Fruit fly (Drosophila melanogaster) whole organism, embryonic: ENCODE measurements around the gene lilli.

Experiments used
- B-H2 ChIP-seq: fragments of 200-800 bp; sonication (Bioruptor generic); optimal IDR thresholded peaks from 2 replicates; lab custom pipeline; 2018; ENCODE audit warnings: missing biosample characterization, mild to moderate bottlenecking, missing genetic modification characterization
- C15 ChIP-seq: fragments of 200-800 bp; sonication (Bioruptor generic); IDR thresholded peaks from 3 replicates; pipeline ENCODE4 v1.3.6; 2022; ENCODE audit warnings: missing biosample characterization, missing genetic modification characterization
- CG10431 ChIP-seq: fragments of 200-800 bp; sonication (Bioruptor generic); optimal IDR thresholded peaks from 3 replicates; lab custom pipeline; 2018; ENCODE audit warnings: missing biosample characterization, mild to moderate bottlenecking, missing genetic modification characterization
- CG10959 ChIP-seq: fragments of 200-800 bp; sonication (Bioruptor generic); IDR thresholded peaks from 2 replicates; pipeline ENCODE4 v1.3.6; 2022; ENCODE audit warnings: missing biosample characterization, missing genetic modification characterization
- CG12236 ChIP-seq: fragments of 200-800 bp; sonication (Bioruptor generic); optimal IDR thresholded peaks from 2 replicates; lab custom pipeline; 2016; ENCODE audit warnings: missing biosample characterization, missing genetic modification characterization
- CG12299 ChIP-seq: fragments of 200-800 bp; sonication (Bioruptor generic); optimal IDR thresholded peaks from 2 replicates; lab custom pipeline; 2018; ENCODE audit warnings: missing biosample characterization, mild to moderate bottlenecking, missing genetic modification characterization
- CG1233 ChIP-seq: fragments of 200-800 bp; sonication (Bioruptor generic); optimal IDR thresholded peaks from 4 replicates; lab custom pipeline; 2018; ENCODE audit warnings: missing biosample characterization, mild to moderate bottlenecking, missing genetic modification characterization
- CG13894 ChIP-seq: fragments of 200-800 bp; sonication (Bioruptor generic); optimal IDR thresholded peaks from 3 replicates; lab custom pipeline; 2018; ENCODE audit warnings: missing biosample characterization, mild to moderate bottlenecking, missing genetic modification characterization, moderate library complexity
- CG14050 ChIP-seq: fragments of 200-800 bp; sonication (Bioruptor generic); IDR thresholded peaks from 3 replicates; pipeline ENCODE4 v1.3.6; 2022; ENCODE audit warnings: missing biosample characterization, missing genetic modification characterization
- CG14667 ChIP-seq: fragments of 200-800 bp; sonication (Bioruptor generic); IDR thresholded peaks from 2 replicates; pipeline ENCODE4 v1.3.6; 2022; ENCODE audit warnings: missing biosample characterization, missing genetic modification characterization
- CG16813 ChIP-seq: fragments of 200-800 bp; sonication (Bioruptor generic); IDR thresholded peaks from 3 replicates; pipeline ENCODE4 v1.3.6; 2022; ENCODE audit warnings: missing biosample characterization, missing genetic modification characterization; ENCODE audit not compliant: partially characterized antibody
- CG16815 ChIP-seq: fragments of 200-800 bp; sonication (Bioruptor generic); optimal IDR thresholded peaks from 3 replicates; lab custom pipeline; 2017; ENCODE audit warnings: missing biosample characterization, mild to moderate bottlenecking, missing genetic modification characterization
- CG17385 ChIP-seq: fragments of 200-800 bp; sonication (Bioruptor generic); optimal IDR thresholded peaks from 3 replicates; lab custom pipeline; 2018; ENCODE audit warnings: missing biosample characterization, mild to moderate bottlenecking, missing genetic modification characterization
- CG17612 ChIP-seq: fragments of 200-800 bp; sonication (Bioruptor generic); IDR thresholded peaks from 2 replicates; pipeline ENCODE4 v1.3.6; 2022; ENCODE audit warnings: missing biosample characterization, missing genetic modification characterization
- CG17912 ChIP-seq: fragments of 200-800 bp; sonication (Bioruptor generic); optimal IDR thresholded peaks from 2 replicates; lab custom pipeline; 2018; ENCODE audit warnings: missing biosample characterization, mild to moderate bottlenecking, missing genetic modification characterization
- CG18011 ChIP-seq: fragments of 200-800 bp; sonication (Bioruptor generic); optimal IDR thresholded peaks from 2 replicates; lab custom pipeline; 2017; ENCODE audit warnings: missing biosample characterization, missing genetic modification characterization, mild to moderate bottlenecking, moderate library complexity, missing genotype
- CG18476 ChIP-seq: fragments of 200-800 bp; sonication (Bioruptor generic); optimal IDR thresholded peaks from 2 replicates; lab custom pipeline; 2016; ENCODE audit warnings: missing biosample characterization, mild to moderate bottlenecking, missing genetic modification characterization
- CG3281 ChIP-seq: fragments of 200-800 bp; sonication (Bioruptor generic); optimal IDR thresholded peaks from 3 replicates; lab custom pipeline; 2017; ENCODE audit warnings: missing biosample characterization, mild to moderate bottlenecking, missing genetic modification characterization
- CG33557 ChIP-seq: fragments of 200-800 bp; sonication (Bioruptor generic); optimal IDR thresholded peaks from 2 replicates; lab custom pipeline; 2019; ENCODE audit warnings: missing biosample characterization, mild to moderate bottlenecking, missing genetic modification characterization, moderate library complexity
- CG4360 ChIP-seq: fragments of 200-800 bp; sonication (Bioruptor generic); IDR thresholded peaks from 2 replicates; pipeline ENCODE4 v1.3.6; 2022; ENCODE audit warnings: missing biosample characterization, missing genetic modification characterization
- CG4820 ChIP-seq: fragments of 200-800 bp; sonication (Bioruptor generic); optimal IDR thresholded peaks from 3 replicates; lab custom pipeline; 2016; ENCODE audit warnings: missing biosample characterization, missing genetic modification characterization
- CG6791 ChIP-seq: fragments of 200-800 bp; sonication (Bioruptor generic); IDR thresholded peaks from 3 replicates; pipeline ENCODE4 v1.3.6; 2022; ENCODE audit warnings: missing biosample characterization, missing genetic modification characterization; ENCODE audit not compliant: partially characterized antibody
- CG7372 ChIP-seq: fragments of 200-800 bp; sonication (Bioruptor generic); IDR thresholded peaks from 2 replicates; pipeline ENCODE4 v1.3.6; 2022; ENCODE audit warnings: missing biosample characterization, missing genetic modification characterization
- CkIIα-i1 ChIP-seq: fragments of 200-800 bp; sonication (Bioruptor generic); IDR thresholded peaks from 2 replicates; pipeline ENCODE4 v1.3.6; 2022; ENCODE audit warnings: missing biosample characterization, missing genetic modification characterization
- CrebB ChIP-seq: fragments of 200-800 bp; sonication (Bioruptor generic); optimal IDR thresholded peaks from 3 replicates; lab custom pipeline; 2018; ENCODE audit warnings: missing biosample characterization, mild to moderate bottlenecking, missing genetic modification characterization
- ERR ChIP-seq: fragments of 200-800 bp; sonication (Bioruptor generic); optimal IDR thresholded peaks from 2 replicates; lab custom pipeline; 2016; ENCODE audit warnings: missing biosample characterization, missing genetic modification characterization
- Ets97D ChIP-seq: fragments of 200-800 bp; sonication (Bioruptor generic); optimal IDR thresholded peaks from 3 replicates; lab custom pipeline; 2016; ENCODE audit warnings: missing biosample characterization, missing genetic modification characterization
- Gsc ChIP-seq: fragments of 200-800 bp; sonication (Bioruptor generic); IDR thresholded peaks from 2 replicates; pipeline ENCODE4 v1.3.6; 2022; ENCODE audit warnings: missing biosample characterization, missing genetic modification characterization
- Hand ChIP-seq: fragments of 200-800 bp; sonication (Bioruptor generic); optimal IDR thresholded peaks from 2 replicates; lab custom pipeline; 2017; ENCODE audit warnings: mild to moderate bottlenecking, missing biosample characterization, missing genetic modification reagents, missing genetic modification characterization
- Kr ChIP-seq: fragments of 200-800 bp; sonication (Bioruptor generic); optimal IDR thresholded peaks from 2 replicates; lab custom pipeline; 2017; ENCODE audit warnings: missing biosample characterization, mild to moderate bottlenecking, missing genetic modification characterization
- MBD-R2 ChIP-seq: fragments of 200-800 bp; sonication (Bioruptor generic); IDR thresholded peaks from 2 replicates; pipeline ENCODE4 v1.3.6; 2022; ENCODE audit warnings: missing biosample characterization, missing genetic modification characterization
- MESR4 ChIP-seq: fragments of 200-800 bp; sonication (Bioruptor generic); optimal IDR thresholded peaks from 2 replicates; lab custom pipeline; 2018; ENCODE audit warnings: missing biosample characterization, mild to moderate bottlenecking, missing genetic modification characterization, moderate library complexity
- Side ChIP-seq: fragments of 200-800 bp; sonication (Bioruptor generic); optimal IDR thresholded peaks from 2 replicates; lab custom pipeline; 2016; ENCODE audit warnings: missing biosample characterization, missing genetic modification characterization
- Six4 ChIP-seq: fragments of 200-800 bp; sonication (Bioruptor generic); optimal IDR thresholded peaks from 2 replicates; lab custom pipeline; 2016; ENCODE audit warnings: missing biosample characterization, missing genetic modification characterization
- Tbp ChIP-seq: fragments of >200 bp; optimal IDR thresholded peaks from 2 replicates; lab custom pipeline; 2018; ENCODE audit warnings: missing biosample characterization, missing genetic modification characterization
- aop ChIP-seq: fragments of 200-800 bp; sonication (Bioruptor generic); IDR thresholded peaks from 2 replicates; pipeline ENCODE4 v1.3.6; 2022; ENCODE audit warnings: missing biosample characterization, missing genetic modification characterization
- bowl ChIP-seq: fragments of 200-800 bp; sonication (Bioruptor generic); IDR thresholded peaks from 2 replicates; pipeline ENCODE4 v1.3.6; 2022; ENCODE audit warnings: missing biosample characterization, missing genetic modification characterization
- bsh ChIP-seq, 2 experiments: fragments of 200-800 bp; sonication (Bioruptor generic); optimal IDR thresholded peaks; 2 replicates each; lab custom pipeline; 2017 to 2018; ENCODE audit warnings: mild to moderate bottlenecking in 2 of 2, missing biosample characterization in 2 of 2, missing genetic modification characterization in 2 of 2, moderate library complexity in 1 of 2
- corto ChIP-seq: fragments of 200-800 bp; sonication (Bioruptor generic); optimal IDR thresholded peaks from 2 replicates; lab custom pipeline; 2016; ENCODE audit warnings: missing biosample characterization, mild to moderate bottlenecking, missing genetic modification characterization, moderate library complexity
- ftz-f1 ChIP-seq: fragments of 200-800 bp; sonication (Bioruptor generic); optimal IDR thresholded peaks from 2 replicates; lab custom pipeline; 2016; ENCODE audit warnings: missing biosample characterization, missing genetic modification characterization
- gce ChIP-seq: fragments of 200-800 bp; sonication (Bioruptor generic); IDR thresholded peaks from 3 replicates; pipeline ENCODE4 v1.3.6; 2022; ENCODE audit warnings: missing biosample characterization, missing genetic modification characterization
- hbn ChIP-seq: fragments of 200-800 bp; sonication (Bioruptor generic); IDR thresholded peaks from 2 replicates; pipeline ENCODE4 v1.3.6; 2022; ENCODE audit warnings: missing biosample characterization, missing genetic modification characterization; ENCODE audit not compliant: partially characterized antibody
- her ChIP-seq: fragments of 200-800 bp; sonication (Bioruptor generic); optimal IDR thresholded peaks from 2 replicates; lab custom pipeline; 2016; ENCODE audit warnings: missing biosample characterization, missing genetic modification characterization
- hkb ChIP-seq, 2 experiments: fragments of 200-800 bp in 1 of 2; fragments of >200 bp in 1 of 2; sonication (Bioruptor generic) in 1 of 2; IDR thresholded peaks in 1 of 2; optimal IDR thresholded peaks in 1 of 2; 2 replicates each; pipeline versions ENCODE4 v1.3.6 to Lab custom; 2017 to 2022; ENCODE audit warnings: missing biosample characterization in 1 of 2, missing genetic modification characterization in 1 of 2
- jumu ChIP-seq: fragments of 200-800 bp; sonication (Bioruptor generic); optimal IDR thresholded peaks from 3 replicates; lab custom pipeline; 2016; ENCODE audit warnings: missing biosample characterization, missing genetic modification characterization
- knrl ChIP-seq: fragments of 200-800 bp; sonication (Bioruptor generic); IDR thresholded peaks from 3 replicates; pipeline ENCODE4 v1.3.6; 2022; ENCODE audit warnings: missing biosample characterization, missing genetic modification characterization; ENCODE audit not compliant: partially characterized antibody
- pho ChIP-seq: fragments of 200-800 bp; sonication (Bioruptor generic); optimal IDR thresholded peaks from 2 replicates; lab custom pipeline; 2016; ENCODE audit warnings: missing biosample characterization, missing genetic modification characterization
- psq ChIP-seq: fragments of 200-800 bp; sonication (Bioruptor generic); optimal IDR thresholded peaks from 2 replicates; lab custom pipeline; 2017; ENCODE audit warnings: missing biosample characterization, missing genetic modification characterization
- so ChIP-seq: fragments of 200-800 bp; sonication (Bioruptor generic); IDR thresholded peaks from 3 replicates; pipeline ENCODE4 v1.3.6; 2022; ENCODE audit warnings: missing biosample characterization, missing genetic modification characterization

The lilli gene

dm6 chr2L:2857862-2858734, 27.6 kb upstream of the lilli start (continued):
- TF ChIP-seq Kr (GFP tag; lab: Kevin White, UChicago) (no peak), CG10431 (GFP tag; lab: Kevin White, UChicago) (no peak), hkb (optimal IDR thresholded peaks at IDR 0.05; lab: Kevin White, UChicago) (no peak), hkb (GFP tag; IDR thresholded peaks at IDR 0.05; lab: Robert Waterston, UW) (no peak), pho (peak; percentile 33), aop (GFP tag; lab: Robert Waterston, UW) (no peak), CG4820 (no peak), Side (GFP tag; lab: Kevin White, UChicago) (peak; percentile 3), CG16815 (GFP tag; lab: Kevin White, UChicago) (no peak), CG12236 (GFP tag; lab: Kevin White, UChicago) (no peak), CrebB (tag; lab: Kevin White, UChicago) (no peak), CG17612 (GFP tag; lab: Robert Waterston, UW) (no peak), CG1233 (GFP tag; lab: Kevin White, UChicago) (no peak), knrl (GFP tag; lab: Robert Waterston, UW) (no peak), hbn (GFP tag; lab: Robert Waterston, UW) (no peak), CG17385 (peak; percentile 86), MESR4 (GFP tag; lab: Kevin White, UChicago) (no peak), bsh (GFP tag; optimal IDR thresholded peaks at IDR 0.05; lab: Kevin White, UChicago) (peak; percentile 5 to 57), CG14050 (no peak), so (GFP tag; lab: Robert Waterston, UW) (peak; percentile 48; the same call in 1 of the 3 replicates), CG3281 (peak; percentile 23), ERR (GFP tag; lab: Kevin White, UChicago) (peak; percentile 19), her (peak; percentile 14), MBD-R2 (GFP tag; lab: Robert Waterston, UW) (no peak), B-H2 (GFP tag; lab: Kevin White, UChicago) (peak; percentile 46), Gsc (GFP tag; lab: Robert Waterston, UW) (no peak), gce (no peak), CG18011 (GFP tag; lab: Kevin White, UChicago) (no peak), CG6791 (GFP tag; lab: Robert Waterston, UW) (no peak), CG14667 (GFP tag; lab: Robert Waterston, UW) (no peak), Hand (GFP tag; lab: Kevin White, UChicago) (no peak), corto (GFP tag; lab: Kevin White, UChicago) (no peak), CG18476 (GFP tag; lab: Kevin White, UChicago) (no peak), CG16813 (GFP tag; lab: Robert Waterston, UW) (no peak), CG33557 (GFP tag; lab: Kevin White, UChicago) (no peak), CG13894 (tag; lab: Kevin White, UChicago) (peak; percentile 43), bowl (0 out of 2 replicates have a peak, but pooled peaks have one; percentile 37), CG10959 (GFP tag; lab: Robert Waterston, UW) (no peak; the same call in 1 of the 2 replicates), CkIIα-i1 (no peak), psq (no peak), ftz-f1 (GFP tag; lab: Kevin White, UChicago) (no peak), CG12299 (tag; lab: Kevin White, UChicago) (no peak), CG17912 (GFP tag; lab: Kevin White, UChicago) (peak; percentile 0), Tbp (GFP tag; lab: Kevin White, UChicago) (no peak), jumu (no peak), CG7372 (GFP tag; lab: Robert Waterston, UW) (no peak), CG4360 (GFP tag; lab: Robert Waterston, UW) (0 out of 2 replicates have a peak, but pooled peaks have one; percentile 30), C15 (no peak), Six4 (no peak), Ets97D (GFP tag; lab: Kevin White, UChicago) (no peak)
